Fruit fly (Drosophila melanogaster) Kc167 (cell line): ENCODE data around the gene CG31139.

Source experiments
- h ChIP-seq: fragments of >200 bp; optimal IDR thresholded peaks from 3 replicates; lab custom pipeline; 2018; ENCODE audit warnings: missing external identifiers
- psq ChIP-seq: fragments of >200 bp; optimal IDR thresholded peaks from 2 replicates; lab custom pipeline; 2017; ENCODE audit warnings: missing external identifiers

- TF ChIP-seq h (lab: Kevin White, UChicago) (no peak), psq (no peak)
Observed at dm6 chr3R:22718401-22718800, 30.5 kb downstream of the CG31139 start.
